Worm (Caenorhabditis elegans) whole organism, L4 larva: ENCODE measurements around the gene F46F5.14.

Experiments
- D1046.2 ChIP-seq: fragments of 200-800 bp; sonication (Bioruptor generic); IDR thresholded peaks from 2 replicates; pipeline ENCODE4 v1.3.6; 2022; ENCODE audit warnings: missing genetic modification characterization, missing compliant biosample characterization
- Y48G9A.11 ChIP-seq: fragments of 200-800 bp; sonication (Bioruptor generic); IDR thresholded peaks from 2 replicates; pipeline ENCODE4 v1.3.6; 2022; ENCODE audit warnings: missing genetic modification reagents, missing genetic modification characterization, missing compliant biosample characterization
- Y75B8A.6 ChIP-seq: fragments of 200-800 bp; sonication (Bioruptor generic); IDR thresholded peaks from 2 replicates; pipeline ENCODE4 v1.3.6; 2022; ENCODE audit warnings: missing genetic modification reagents, missing genetic modification characterization, missing compliant biosample characterization
- aha-1 ChIP-seq: fragments of 150-350 bp; peaks from one replicate; lab custom pipeline; 2014; ENCODE audit warnings: missing biosample characterization, missing genetic modification characterization
- ceh-28 ChIP-seq: fragments of 150-350 bp; optimal IDR thresholded peaks from 2 replicates; lab custom pipeline; 2014; ENCODE audit warnings: missing biosample characterization, missing genetic modification reagents, missing genetic modification characterization
- ceh-32 ChIP-seq: sonication (generic microtip); optimal IDR thresholded peaks from 2 replicates; lab custom pipeline; 2016; ENCODE audit warnings: mild to moderate bottlenecking, missing genetic modification characterization, missing compliant biosample characterization; ENCODE audit not compliant: poor library complexity
- ceh-62 ChIP-seq: sonication (generic microtip); optimal IDR thresholded peaks from 2 replicates; lab custom pipeline; 2017; ENCODE audit warnings: missing biosample characterization, missing genetic modification characterization
- ceh-82 ChIP-seq: sonication (generic microtip); optimal IDR thresholded peaks from 2 replicates; lab custom pipeline; 2017; ENCODE audit warnings: missing biosample characterization, missing genetic modification characterization
- daf-12 ChIP-seq: fragments of 150-350 bp; optimal IDR thresholded peaks from 2 replicates; lab custom pipeline; 2014; ENCODE audit warnings: missing biosample characterization, missing genetic modification reagents, missing genetic modification characterization
- daf-19 ChIP-seq: fragments of 200-800 bp; sonication (Bioruptor generic); conservative IDR thresholded peaks from 2 replicates; pipeline ENCODE4 v1.3.6; 2022; ENCODE audit warnings: missing genetic modification characterization, missing compliant biosample characterization
- dmd-6 ChIP-seq: fragments of 200-800 bp; sonication (Bioruptor generic); IDR thresholded peaks from 2 replicates; pipeline ENCODE4 v1.3.6; 2022; ENCODE audit warnings: missing genetic modification reagents, missing genetic modification characterization, missing compliant biosample characterization
- dpl-1 ChIP-seq: fragments of 150-350 bp; optimal IDR thresholded peaks from 2 replicates; lab custom pipeline; 2014; ENCODE audit warnings: missing biosample characterization, missing genetic modification reagents, missing genetic modification characterization
- duxl-1 ChIP-seq: sonication (generic microtip); optimal IDR thresholded peaks from 2 replicates; lab custom pipeline; 2016; ENCODE audit warnings: mild to moderate bottlenecking, missing genetic modification characterization, moderate library complexity, missing compliant biosample characterization; ENCODE audit not compliant: poor library complexity
- egl-43 ChIP-seq: fragments of 200-800 bp; sonication (Bioruptor generic); IDR thresholded peaks from 2 replicates; pipeline ENCODE4 v1.3.6; 2022; ENCODE audit warnings: missing genetic modification reagents, missing genetic modification characterization, missing compliant biosample characterization
- fkh-10 ChIP-seq: fragments of 150-350 bp; optimal IDR thresholded peaks from 2 replicates; lab custom pipeline; 2014; ENCODE audit warnings: missing biosample characterization, missing genetic modification reagents, missing genetic modification characterization
- fos-1 ChIP-seq: fragments of 150-350 bp; optimal IDR thresholded peaks from 2 replicates; lab custom pipeline; 2014; ENCODE audit warnings: missing biosample characterization, missing genetic modification characterization
- hif-1 ChIP-seq, 2 experiments: sonication (generic microtip); optimal IDR thresholded peaks; 2 replicates each; lab custom pipeline; 2016 to 2017; ENCODE audit warnings: missing compliant biosample characterization in 2 of 2, missing genetic modification characterization in 2 of 2, missing genetic modification reagents in 2 of 2, missing genotype in 2 of 2, mild to moderate bottlenecking in 1 of 2
- jun-1 ChIP-seq: fragments of 150-350 bp; optimal IDR thresholded peaks from 2 replicates; lab custom pipeline; 2014; ENCODE audit warnings: missing biosample characterization, missing genetic modification reagents, missing genetic modification characterization
- lin-13 ChIP-seq: fragments of 150-350 bp; optimal IDR thresholded peaks from 2 replicates; lab custom pipeline; 2014; ENCODE audit warnings: missing biosample characterization, missing genetic modification reagents, missing genetic modification characterization
- lin-15B ChIP-seq: fragments of 150-350 bp; sonication (generic microtip); optimal IDR thresholded peaks from 3 replicates; lab custom pipeline; 2014; ENCODE audit warnings: missing biosample characterization, missing genetic modification characterization
- lin-38 ChIP-seq: fragments of 200-800 bp; sonication (Bioruptor generic); IDR thresholded peaks from 2 replicates; pipeline ENCODE4 v1.3.6; 2022; ENCODE audit warnings: missing genetic modification reagents, missing genetic modification characterization, missing compliant biosample characterization
- lir-3 ChIP-seq: sonication (generic microtip); optimal IDR thresholded peaks from 2 replicates; lab custom pipeline; 2016; ENCODE audit warnings: mild to moderate bottlenecking, missing genetic modification characterization, missing compliant biosample characterization
- mdl-1 ChIP-seq, 2 experiments: fragments of 150-350 bp in 1 of 2; sonication (generic microtip) in 1 of 2; optimal IDR thresholded peaks; 2 replicates each; lab custom pipeline; 2014 to 2017; ENCODE audit warnings: missing biosample characterization in 2 of 2, missing genetic modification characterization in 2 of 2
- mdt-29 ChIP-seq: fragments of 200-800 bp; sonication (Bioruptor generic); IDR thresholded peaks from 2 replicates; pipeline ENCODE4 v1.3.6; 2022; ENCODE audit warnings: missing genetic modification reagents, missing genetic modification characterization, missing compliant biosample characterization
- nhr-111 ChIP-seq: fragments of 200-800 bp; sonication (Bioruptor generic); optimal IDR thresholded peaks from 2 replicates; lab custom pipeline; 2018; ENCODE audit warnings: mild to moderate bottlenecking, missing genetic modification characterization, missing compliant biosample characterization
- nhr-28 ChIP-seq: fragments of 150-350 bp; optimal IDR thresholded peaks from 2 replicates; lab custom pipeline; 2014; ENCODE audit warnings: missing biosample characterization, missing genetic modification characterization
- nhr-41 ChIP-seq: fragments of 200-800 bp; sonication (Bioruptor generic); IDR thresholded peaks from 2 replicates; pipeline ENCODE4 v1.3.6; 2022; ENCODE audit warnings: missing genetic modification reagents, missing genetic modification characterization, missing compliant biosample characterization
- nhr-42 ChIP-seq: fragments of 200-800 bp; sonication (Bioruptor generic); IDR thresholded peaks from 2 replicates; pipeline ENCODE4 v1.3.6; 2022; ENCODE audit warnings: missing genetic modification characterization, missing compliant biosample characterization
- nhr-76 ChIP-seq: fragments of 150-350 bp; optimal IDR thresholded peaks from 2 replicates; lab custom pipeline; 2014; ENCODE audit warnings: missing biosample characterization, missing genetic modification characterization
- pha-4 ChIP-seq, 2 experiments: fragments of 150-350 bp in 1 of 2; fragments of 200-800 bp in 1 of 2; sonication (Bioruptor generic) in 1 of 2; IDR thresholded peaks in 1 of 2; optimal IDR thresholded peaks in 1 of 2; 2 replicates each; pipeline versions ENCODE4 v1.3.6 to Lab custom; 2014 to 2022; ENCODE audit warnings: missing genetic modification characterization in 2 of 2, missing genetic modification reagents in 2 of 2, missing biosample characterization in 1 of 2, missing compliant biosample characterization in 1 of 2
- php-3 ChIP-seq: fragments of 200-800 bp; sonication (Bioruptor generic); IDR thresholded peaks from 2 replicates; pipeline ENCODE4 v1.3.6; 2022; ENCODE audit warnings: missing genetic modification reagents, missing genetic modification characterization, missing compliant biosample characterization
- pqm-1 ChIP-seq: sonication (generic microtip); optimal IDR thresholded peaks from 2 replicates; lab custom pipeline; 2017; ENCODE audit warnings: missing biosample characterization, missing genetic modification characterization
- sdz-12 ChIP-seq: fragments of 200-800 bp; sonication (Bioruptor generic); optimal IDR thresholded peaks from 2 replicates; lab custom pipeline; 2018; ENCODE audit warnings: mild to moderate bottlenecking, missing genetic modification characterization, missing compliant biosample characterization
- snpc-4 ChIP-seq: fragments of 150-350 bp; optimal IDR thresholded peaks from 2 replicates; lab custom pipeline; 2014; ENCODE audit warnings: missing biosample characterization, missing genetic modification characterization
- spr-1 ChIP-seq: sonication (generic microtip); optimal IDR thresholded peaks from 2 replicates; lab custom pipeline; 2016; ENCODE audit warnings: mild to moderate bottlenecking, missing genetic modification characterization, missing compliant biosample characterization
- spr-3 ChIP-seq: fragments of 200-800 bp; sonication (Bioruptor generic); optimal IDR thresholded peaks from 2 replicates; lab custom pipeline; 2018; ENCODE audit warnings: mild to moderate bottlenecking, missing genetic modification characterization, missing compliant biosample characterization
- tag-97 ChIP-seq: fragments of 200-800 bp; sonication (Bioruptor generic); IDR thresholded peaks from 2 replicates; pipeline ENCODE4 v1.3.6; 2022; ENCODE audit warnings: missing genetic modification characterization, missing compliant biosample characterization
- unc-130 ChIP-seq: sonication (generic microtip); optimal IDR thresholded peaks from 2 replicates; lab custom pipeline; 2016; ENCODE audit warnings: missing genetic modification reagents, missing genetic modification characterization, missing compliant biosample characterization
- unc-39 ChIP-seq: sonication (generic microtip); optimal IDR thresholded peaks from 2 replicates; lab custom pipeline; 2017; ENCODE audit warnings: missing biosample characterization, missing genetic modification characterization
- unc-62 ChIP-seq, 3 experiments: fragments of 150-350 bp in 1 of 3; sonication (generic microtip); optimal IDR thresholded peaks in 2 of 3; peaks in 1 of 3; 1 replicate in 1 of 3; 2 replicates in 2 of 3; lab custom pipeline; 2014 to 2017; ENCODE audit warnings: missing biosample characterization in 3 of 3, missing genetic modification characterization in 3 of 3, missing genetic modification reagents in 3 of 3, missing genotype in 1 of 3
- zip-11 ChIP-seq: fragments of 200-800 bp; sonication (Bioruptor generic); IDR thresholded peaks from 2 replicates; pipeline ENCODE4 v1.3.6; 2022; ENCODE audit warnings: missing genetic modification characterization, missing compliant biosample characterization
- zip-2 ChIP-seq: fragments of 150-350 bp; optimal IDR thresholded peaks from 2 replicates; lab custom pipeline; 2014; ENCODE audit warnings: missing biosample characterization, missing genetic modification characterization
- ztf-7 ChIP-seq: fragments of 150-350 bp; optimal IDR thresholded peaks from 2 replicates; lab custom pipeline; 2014; ENCODE audit warnings: missing biosample characterization, missing genetic modification characterization

Gene F46F5.14

DNA sequence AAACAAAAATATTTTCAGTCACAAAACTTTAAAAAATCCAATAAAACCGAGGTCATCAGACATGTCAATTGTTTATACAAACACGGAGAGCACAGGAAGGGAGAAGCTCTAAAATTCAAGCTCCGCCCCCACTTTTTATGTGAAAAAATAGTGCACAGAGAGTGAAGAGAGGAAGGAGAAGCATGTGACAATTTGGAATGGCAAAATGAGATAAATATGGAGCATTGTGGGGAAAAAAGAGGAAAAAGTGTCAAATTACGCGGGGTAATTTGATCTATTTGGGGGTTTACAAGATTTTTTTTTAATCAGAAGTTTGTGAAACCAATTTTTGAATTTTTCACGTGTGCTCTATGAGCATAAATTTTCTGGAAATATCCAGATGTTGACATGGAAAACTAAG is 36.9 kb upstream of the F46F5.14 start (continued):
- no peak for TF ChIP-seq zip-11 (GFP tag; lab: Robert Waterston, UW)
- TF ChIP-seq D1046.2 (GFP tag; lab: Robert Waterston, UW) = no peak
- no peak for TF ChIP-seq ceh-28 (tag; lab: Kevin White, UChicago)
- peak; percentile 31 for TF ChIP-seq aha-1
- no peak for TF ChIP-seq ztf-7 (tag; lab: Kevin White, UChicago)
- no peak for TF ChIP-seq nhr-111 (GFP tag; lab: Kevin White, UChicago)
- no peak for TF ChIP-seq dpl-1 (GFP tag; lab: Kevin White, UChicago)
- no peak for TF ChIP-seq unc-39
- no peak for TF ChIP-seq pha-4 (GFP tag; IDR thresholded peaks at IDR 0.05; lab: Robert Waterston, UW)
- TF ChIP-seq pha-4 (tag; optimal IDR thresholded peaks at IDR 0.05; lab: Kevin White, UChicago) = no peak
- peak in 1 of 2 experiments; percentile 21 for TF ChIP-seq mdl-1 (tag; optimal IDR thresholded peaks at IDR 0.05; lab: Kevin White, UChicago)
- TF ChIP-seq zip-2 (tag; lab: Kevin White, UChicago) = no peak
- no peak for TF ChIP-seq nhr-28 (tag; lab: Kevin White, UChicago)
- no peak for TF ChIP-seq Y75B8A.6 (GFP tag; lab: Robert Waterston, UW)
- no peak for TF ChIP-seq unc-130 (GFP tag; lab: Kevin White, UChicago)
- no peak for TF ChIP-seq nhr-42 (GFP tag; lab: Robert Waterston, UW)
- no peak for TF ChIP-seq jun-1 (tag; lab: Kevin White, UChicago)
- no peak for TF ChIP-seq pqm-1
- TF ChIP-seq spr-3 (GFP tag; lab: Kevin White, UChicago) = no peak

DNA sequence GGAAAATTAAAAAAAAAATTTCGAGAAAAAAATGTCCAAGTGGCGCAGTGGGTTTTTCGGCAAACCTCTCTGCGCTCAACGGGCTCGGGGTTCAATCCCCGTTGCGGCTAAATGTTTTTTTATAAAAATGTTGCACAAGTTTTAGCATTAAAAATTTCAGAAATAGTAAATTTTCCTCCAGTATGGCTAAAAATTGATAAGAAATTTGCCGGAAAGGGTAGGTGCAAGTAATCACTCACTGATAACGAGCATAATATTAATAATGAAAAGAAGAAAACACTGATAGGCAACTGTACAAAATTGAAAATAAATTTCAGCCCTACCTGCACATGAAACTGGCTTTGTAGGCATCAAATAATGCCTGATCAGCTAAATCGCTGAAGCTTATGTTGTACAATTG is 35.4 kb upstream of the F46F5.14 start:
- no peak for TF ChIP-seq ceh-82 (tag; lab: Kevin White, UChicago)
- TF ChIP-seq nhr-28 (tag; lab: Kevin White, UChicago) = peak; percentile 42
- TF ChIP-seq dmd-6 (GFP tag; lab: Robert Waterston, UW) = peak; percentile 28; the same call in 1 of the 2 replicates
- TF ChIP-seq pqm-1 = peak; percentile 66
- no peak for TF ChIP-seq lin-15B (tag; lab: Kevin White, UChicago)

DNA sequence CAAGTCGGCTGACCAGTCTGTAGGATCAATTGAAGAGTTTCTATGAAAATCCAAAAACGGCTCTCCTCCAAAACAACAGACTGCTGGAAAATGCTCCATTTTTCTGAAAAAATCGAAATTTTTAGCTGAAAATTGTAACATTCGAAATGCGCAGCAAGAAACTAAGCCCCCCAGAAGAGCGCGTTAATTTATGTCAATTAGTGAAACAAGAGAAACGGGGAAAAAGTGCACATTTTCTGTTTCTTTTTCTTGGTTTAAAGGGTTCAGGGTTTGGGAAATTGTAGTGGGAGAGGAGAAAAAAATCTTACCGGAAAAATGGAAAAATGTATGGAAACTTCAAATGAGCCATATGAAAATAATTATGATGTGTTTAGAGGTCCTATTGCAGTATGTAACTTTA is 34.6 kb upstream of the F46F5.14 start, which contains the start of gene C08G5.7:
TSS of gene C08G5.7 (minus strand) at position 101 of the 400 bp plus-strand sequence.
- TF ChIP-seq nhr-111 (GFP tag; lab: Kevin White, UChicago) = no peak
- TF ChIP-seq ceh-32 (tag; lab: Kevin White, UChicago) = no peak
- no peak for TF ChIP-seq daf-12 (tag; lab: Kevin White, UChicago)
- TF ChIP-seq unc-62 (GFP tag; optimal IDR thresholded peaks at IDR 0.05 in 1 of 2; lab: Kevin White, UChicago) = no peak
- TF ChIP-seq unc-62 (tag; optimal IDR thresholded peaks at IDR 0.05; lab: Kevin White, UChicago) = no peak
- no peak for TF ChIP-seq zip-2 (tag; lab: Kevin White, UChicago)
- no peak for TF ChIP-seq snpc-4 (tag; lab: Kevin White, UChicago)
- TF ChIP-seq daf-19 = no peak
- no peak for TF ChIP-seq unc-130 (GFP tag; lab: Kevin White, UChicago)
- no peak for TF ChIP-seq egl-43 (GFP tag; lab: Robert Waterston, UW)
- no peak for TF ChIP-seq nhr-76 (tag; lab: Kevin White, UChicago)
- TF ChIP-seq hif-1 (tag; optimal IDR thresholded peaks at IDR 0.05; lab: Kevin White, UChicago) = no peak
- no peak for TF ChIP-seq ztf-7 (tag; lab: Kevin White, UChicago)

DNA sequence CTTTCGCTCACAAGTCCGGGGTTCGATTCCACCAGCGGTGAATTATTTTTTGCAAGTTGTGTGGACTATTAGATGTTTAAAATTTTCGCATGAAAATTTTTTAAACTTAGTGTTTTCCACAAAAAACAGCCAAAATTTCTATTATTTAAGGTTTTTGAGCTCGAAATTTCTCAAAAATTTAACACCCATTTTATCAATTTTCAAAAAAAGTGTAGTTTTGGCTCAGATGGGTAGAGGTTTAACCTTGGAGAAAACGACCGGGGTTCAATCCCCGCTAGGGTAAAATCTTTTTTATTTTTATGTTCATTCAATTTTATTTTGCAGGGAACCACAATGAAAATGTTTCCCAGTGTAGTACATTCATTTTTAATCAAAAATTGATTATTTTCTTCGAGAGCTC is 30.6 kb upstream of the F46F5.14 start:
- TF ChIP-seq lin-13 (GFP tag; lab: Kevin White, UChicago) (peak; percentile 11), duxl-1 (no peak), aha-1 (peak; percentile 27), lin-38 (peak; percentile 40)

DNA sequence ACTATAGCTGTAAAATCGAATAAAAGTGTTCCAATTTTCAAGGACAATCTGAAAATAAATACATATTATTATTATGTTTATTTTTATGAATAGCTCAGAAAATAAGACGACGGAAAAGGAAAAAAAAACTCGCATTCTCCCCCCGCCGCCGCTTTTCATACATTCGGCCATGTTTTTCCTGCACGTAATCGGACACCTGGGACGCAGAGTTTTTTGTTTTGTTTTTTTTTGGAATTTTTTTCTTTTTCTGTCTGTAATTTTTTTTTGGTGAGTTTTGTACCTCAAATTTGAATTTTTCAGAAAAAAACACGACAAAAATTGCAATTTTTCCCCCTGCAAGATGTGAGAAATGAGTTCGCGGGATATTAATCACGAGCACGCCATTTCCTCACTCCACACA is 29.5 kb upstream of the F46F5.14 start, which contains the start of gene C08G5.6:
TSS of gene C08G5.6 (plus strand) at position 301 of the 400 bp plus-strand sequence.
- no peak for TF ChIP-seq php-3 (GFP tag; lab: Robert Waterston, UW)
- TF ChIP-seq spr-1 (tag; lab: Kevin White, UChicago) = no peak
- TF ChIP-seq fkh-10 = no peak
- no peak for TF ChIP-seq daf-12 (tag; lab: Kevin White, UChicago)
- TF ChIP-seq lir-3 (tag; lab: Kevin White, UChicago) = no peak
- TF ChIP-seq mdt-29 (GFP tag; lab: Robert Waterston, UW) = no peak
- no peak for TF ChIP-seq ceh-62 (tag; lab: Kevin White, UChicago)
- no peak for TF ChIP-seq sdz-12 (GFP tag; lab: Kevin White, UChicago)
- TF ChIP-seq lin-13 (GFP tag; lab: Kevin White, UChicago) = no peak
- TF ChIP-seq nhr-76 (tag; lab: Kevin White, UChicago) = no peak
- TF ChIP-seq nhr-41 = no peak
- TF ChIP-seq tag-97 (GFP tag; lab: Robert Waterston, UW) = no peak
- no peak for TF ChIP-seq fos-1
- no peak for TF ChIP-seq egl-43 (GFP tag; lab: Robert Waterston, UW)
- TF ChIP-seq Y48G9A.11 (GFP tag; lab: Robert Waterston, UW) = no peak
